ENCODE assay signal across 3 fruit fly cellular contexts in genomic region chr3R:8250166-8250733, dm6.
A peak's percentile ranks its signal among the peaks of the same experiment; 100 is the strongest.
TF ChIP-seq lines count a peak whose summit lies in the region.

Gene mtg (plus strand): TSS chr3R:8250497.

- no peak for TF ChIP-seq CTCF in whole organism, embryonic (GFP tag; optimal IDR thresholded peaks at IDR 0.05; lab: Kevin White, UChicago)

TF ChIP-seq in whole organism, embryonic, 481 proteins besides CTCF, POLR2A, EP300 and RAD21:
- TF ChIP-seq wor (GFP tag; IDR thresholded peaks at IDR 0.05; lab: Robert Waterston, UW) (no peak), CG1529 (GFP tag; optimal IDR thresholded peaks at IDR 0.05; lab: Kevin White, UChicago) (peak; percentile 69), CG34422 (GFP tag; IDR thresholded peaks at IDR 0.05; lab: Robert Waterston, UW) (peak; percentile 18; the same call in 1 of the 3 replicates), Deaf1 (tag; optimal IDR thresholded peaks at IDR 0.05; lab: Kevin White, UChicago) (peak; percentile 95), ATbp (GFP tag; optimal IDR thresholded peaks at IDR 0.05; lab: Kevin White, UChicago) (no peak), chinmo (GFP tag; IDR thresholded peaks at IDR 0.05; lab: Robert Waterston, UW; ENCODE audit: partially characterized antibody) (0 out of 4 replicates have a peak, but pooled peaks have one; percentile 35), CG34376 (GFP tag; optimal IDR thresholded peaks at IDR 0.05; lab: Kevin White, UChicago) (no peak), Trl (optimal IDR thresholded peaks at IDR 0.05; lab: Kevin White, UChicago) (peak in 1 of 2 experiments; percentile 20), Trl (GFP tag; optimal IDR thresholded peaks at IDR 0.05; lab: Kevin White, UChicago) (no peak), Hand (GFP tag; optimal IDR thresholded peaks at IDR 0.05; lab: Kevin White, UChicago) (no peak), CG11504 (tag; optimal IDR thresholded peaks at IDR 0.05; lab: Kevin White, UChicago) (peak; percentile 59), sens (GFP tag; lab: Kevin White, UChicago) (peak; percentile 16), CG13287 (GFP tag; IDR thresholded peaks at IDR 0.05; lab: Robert Waterston, UW; ENCODE audit: partially characterized antibody) (0 out of 2 replicates have a peak, but pooled peaks have one; percentile 11), CG8290 (GFP tag; optimal IDR thresholded peaks at IDR 0.05; lab: Kevin White, UChicago) (no peak), CG8290 (tag; optimal IDR thresholded peaks at IDR 0.05; lab: Kevin White, UChicago) (peak in 1 of 2 experiments; percentile 15), bigmax (GFP tag; optimal IDR thresholded peaks at IDR 0.05; lab: Kevin White, UChicago) (no peak), Jarid2 (GFP tag; optimal IDR thresholded peaks at IDR 0.05; lab: Kevin White, UChicago) (peak; percentile 65), Dfd (GFP tag; optimal IDR thresholded peaks at IDR 0.05; lab: Kevin White, UChicago) (no peak), E2f1 (GFP tag; IDR thresholded peaks at IDR 0.05; lab: Robert Waterston, UW) (0 out of 2 replicates have a peak, but pooled peaks have one; percentile 23), vvl (GFP tag; IDR thresholded peaks at IDR 0.05; lab: Robert Waterston, UW) (0 out of 2 replicates have a peak, but pooled peaks have one; percentile 10), bowl (GFP tag; IDR thresholded peaks at IDR 0.05; lab: Robert Waterston, UW) (peak; percentile 17; the same call in 1 of the 2 replicates)
TF ChIP-seq in whole organism, embryonic: peak in this region for 13.

TF ChIP-seq in whole organism, prepupa, 60 proteins besides CTCF, POLR2A, EP300 and RAD21:
- TF ChIP-seq CG8319 (GFP tag; optimal IDR thresholded peaks at IDR 0.05; lab: Kevin White, UChicago), result no peak
- TF ChIP-seq CG8119 (GFP tag; IDR thresholded peaks at IDR 0.05; lab: Robert Waterston, UW), result 0 out of 3 replicates have a peak, but pooled peaks have one; percentile 31
- TF ChIP-seq CG1621 (tag; optimal IDR thresholded peaks at IDR 0.05; lab: Kevin White, UChicago), result no peak
- peak; percentile 99 for TF ChIP-seq CG6808 (GFP tag; optimal IDR thresholded peaks at IDR 0.05; lab: Kevin White, UChicago)
- TF ChIP-seq CG3919 (GFP tag; optimal IDR thresholded peaks at IDR 0.05; lab: Kevin White, UChicago), result peak; percentile 27
- peak; percentile 43; the same call in 1 of the 2 replicates for TF ChIP-seq CG15336 (GFP tag; IDR thresholded peaks at IDR 0.05; lab: Robert Waterston, UW)
- no peak for TF ChIP-seq svp (GFP tag; lab: Kevin White, UChicago)
- TF ChIP-seq cyc (GFP tag; optimal IDR thresholded peaks at IDR 0.05; lab: Kevin White, UChicago), result no peak
- TF ChIP-seq Eip75B (GFP tag; optimal IDR thresholded peaks at IDR 0.05; lab: Kevin White, UChicago), result no peak
- peak; percentile 18 for TF ChIP-seq Eip78C (GFP tag; lab: Kevin White, UChicago)
- TF ChIP-seq fd59A (GFP tag; optimal IDR thresholded peaks at IDR 0.05; lab: Kevin White, UChicago), result no peak
- peak; percentile 20; the same call in 1 of the 3 replicates for TF ChIP-seq eg (GFP tag; IDR thresholded peaks at IDR 0.05; lab: Robert Waterston, UW)
- peak; percentile 32; the same call in 1 of the 3 replicates for TF ChIP-seq CG6163 (GFP tag; IDR thresholded peaks at IDR 0.05; lab: Robert Waterston, UW)
- TF ChIP-seq fd85E (GFP tag; optimal IDR thresholded peaks at IDR 0.05; lab: Kevin White, UChicago), result no peak
- peak; percentile 39 for TF ChIP-seq Lpt (GFP tag; optimal IDR thresholded peaks at IDR 0.05; lab: Kevin White, UChicago)
- TF ChIP-seq dsx (GFP tag; optimal IDR thresholded peaks at IDR 0.05; lab: Kevin White, UChicago; ENCODE audit: poor library complexity, severe bottlenecking), result no peak

TF ChIP-seq in whole organism, pupa, 21 proteins besides CTCF, POLR2A, EP300 and RAD21:
- TF ChIP-seq CG17806 (tag; optimal IDR thresholded peaks at IDR 0.05; lab: Kevin White, UChicago) (no peak), CG8159 (tag; optimal IDR thresholded peaks at IDR 0.05; lab: Kevin White, UChicago) (no peak), rn (GFP tag; IDR thresholded peaks at IDR 0.05; lab: Robert Waterston, UW) (0 out of 2 replicates have a peak, but pooled peaks have one; percentile 11), CG34367 (tag; optimal IDR thresholded peaks at IDR 0.05; lab: Kevin White, UChicago) (no peak), Ets98B (GFP tag; IDR thresholded peaks at IDR 0.05; lab: Robert Waterston, UW) (peak; percentile 31; the same call in 1 of the 2 replicates), CG4496 (GFP tag; IDR thresholded peaks at IDR 0.05; lab: Robert Waterston, UW) (peak; percentile 17; the same call in 1 of the 3 replicates), CG8301 (tag; optimal IDR thresholded peaks at IDR 0.05; lab: Kevin White, UChicago) (no peak), fd96Ca (GFP tag; IDR thresholded peaks at IDR 0.05; lab: Robert Waterston, UW) (peak; percentile 25; the same call in 1 of the 3 replicates)

Comparison
In these comparisons a context has a peak if more than half of its experiments do, and no peak if none do; other contexts are left out.
1. Of the 7 proteins assayed by ChIP-seq in both whole organism, embryonic and whole organism, prepupa: peak only in whole organism, embryonic: none; only in whole organism, prepupa: Lpt; in both: none; in neither: 6.